Worm (Caenorhabditis elegans) whole organism, late embryonic: ENCODE data around the gene srj-18.

Source experiments
- C38D4.7 ChIP-seq: fragments of 200-800 bp; sonication (Bioruptor generic); optimal IDR thresholded peaks from 2 replicates; lab custom pipeline; 2018; ENCODE audit warnings: mild to moderate bottlenecking, missing genetic modification characterization, moderate library complexity, missing compliant biosample characterization
- Y22D7AL.16 ChIP-seq: sonication (generic microtip); optimal IDR thresholded peaks from 2 replicates; lab custom pipeline; 2016; ENCODE audit warnings: missing genetic modification characterization, missing compliant biosample characterization
- ama-1 ChIP-seq: fragments of 150-350 bp; optimal IDR thresholded peaks from 2 replicates; lab custom pipeline; 2014
- ceh-9 ChIP-seq: sonication (generic microtip); optimal IDR thresholded peaks from 2 replicates; lab custom pipeline; 2016; ENCODE audit warnings: mild to moderate bottlenecking, missing genetic modification characterization, inconsistent platforms, missing compliant biosample characterization
- fax-1 ChIP-seq: sonication (generic microtip); optimal IDR thresholded peaks from 2 replicates; lab custom pipeline; 2016; ENCODE audit warnings: missing genotype, missing genetic modification characterization, missing compliant biosample characterization
- hlh-15 ChIP-seq: sonication (generic microtip); optimal IDR thresholded peaks from 2 replicates; lab custom pipeline; 2016; ENCODE audit warnings: missing genetic modification characterization, missing compliant biosample characterization
- hlh-6 ChIP-seq: sonication (generic microtip); optimal IDR thresholded peaks from 2 replicates; lab custom pipeline; 2016; ENCODE audit warnings: missing genotype, missing genetic modification characterization, missing compliant biosample characterization
- pax-1 ChIP-seq: fragments of 150-350 bp; optimal IDR thresholded peaks from 2 replicates; lab custom pipeline; 2014; ENCODE audit warnings: missing biosample characterization, missing genetic modification characterization
- sdc-2 ChIP-seq: sonication (generic microtip); optimal IDR thresholded peaks from 2 replicates; lab custom pipeline; 2016; ENCODE audit warnings: missing genotype, missing genetic modification characterization, missing compliant biosample characterization

- TF ChIP-seq hlh-6: no peak
- no peak for TF ChIP-seq ama-1 (lab: Kevin White, UChicago)
- no peak for TF ChIP-seq ceh-9 (tag; lab: Kevin White, UChicago)
- TF ChIP-seq Y22D7AL.16 (tag; lab: Kevin White, UChicago): no peak
- no peak for TF ChIP-seq C38D4.7
- TF ChIP-seq hlh-15 (tag; lab: Kevin White, UChicago): no peak
- TF ChIP-seq sdc-2 (tag; lab: Kevin White, UChicago): no peak
- no peak for TF ChIP-seq pax-1
- TF ChIP-seq fax-1 (tag; lab: Kevin White, UChicago): no peak
These were observed 47.6 kb downstream of the srj-18 start, which contains the start of gene srh-36 for ce11 chrV:2821618-2822272.
